Fruit fly (Drosophila melanogaster): ENCODE measurements around the gene Sptz.

Gene Sptz

dm6 chr3R:11430307-11430706 lies 8.4 kb downstream of the Sptz start:
- TF ChIP-seq Hr96 (GFP tag; optimal IDR thresholded peaks at IDR 0.05), result no peak
- no peak for TF ChIP-seq pad (GFP tag; optimal IDR thresholded peaks at IDR 0.05)
- TF ChIP-seq CG5204 (GFP tag; optimal IDR thresholded peaks at IDR 0.05), result no peak
- TF ChIP-seq toe (GFP tag; optimal IDR thresholded peaks at IDR 0.05), result no peak
- no peak for TF ChIP-seq CG33017 (tag; optimal IDR thresholded peaks at IDR 0.05)

DNA sequence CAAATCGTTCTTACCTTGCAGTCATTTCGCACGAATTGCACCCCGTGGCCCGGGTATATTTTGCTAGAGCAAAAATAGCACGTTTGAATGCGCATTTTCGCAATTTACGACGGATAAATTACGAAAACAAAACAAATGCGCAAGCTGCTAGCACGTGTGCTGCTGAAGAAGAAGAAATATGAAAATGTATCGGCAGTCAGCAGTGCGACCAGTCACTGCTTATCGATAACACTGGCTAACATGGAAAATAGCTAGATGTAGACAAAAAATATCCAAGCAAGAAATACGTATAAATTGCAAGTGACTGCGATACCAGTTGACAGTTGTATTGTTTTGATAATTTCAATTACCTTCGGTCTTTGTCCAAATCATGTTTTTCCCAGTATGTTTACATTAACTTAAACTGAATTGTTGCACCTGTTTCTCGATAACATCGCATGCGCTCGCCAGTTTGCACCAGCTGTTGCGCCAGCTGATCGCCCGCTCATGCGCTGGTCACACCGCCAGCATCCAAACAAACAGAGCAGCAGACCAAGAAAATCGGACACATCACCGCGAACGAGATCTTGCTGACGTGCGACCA lies 9.6 kb downstream of the Sptz start, which contains the start of the genes RpL24-like and CG5276:
Gene RpL24-like (minus strand): TSS at position 188 of the 583 bp plus-strand sequence.
Gene CG5276 (plus strand): TSS at position 344 of the 583 bp plus-strand sequence.
- TF ChIP-seq bab1 (GFP tag; optimal IDR thresholded peaks at IDR 0.05) (peak; percentile 36), Crg-1 (GFP tag; optimal IDR thresholded peaks at IDR 0.05) (no peak), CG11617 (GFP tag; optimal IDR thresholded peaks at IDR 0.05) (peak; percentile 69), Mnt (GFP tag; optimal IDR thresholded peaks at IDR 0.05) (peak; percentile 99), tj (GFP tag; optimal IDR thresholded peaks at IDR 0.05) (peak; percentile 11), CG12768 (GFP tag; optimal IDR thresholded peaks at IDR 0.05) (no peak)

- TF ChIP-seq CG7101 (tag; optimal IDR thresholded peaks at IDR 0.05), result peak; percentile 23
- TF ChIP-seq CG33017 (tag; optimal IDR thresholded peaks at IDR 0.05), result peak; percentile 11
- TF ChIP-seq toe (GFP tag; optimal IDR thresholded peaks at IDR 0.05), result no peak
- peak; percentile 18 for TF ChIP-seq bab1 (GFP tag; optimal IDR thresholded peaks at IDR 0.05)
- TF ChIP-seq Hr96 (GFP tag; optimal IDR thresholded peaks at IDR 0.05), result no peak
- TF ChIP-seq CG11617 (GFP tag; optimal IDR thresholded peaks at IDR 0.05), result peak; percentile 25
- no peak for TF ChIP-seq cnc (optimal IDR thresholded peaks at IDR 0.05)
- no peak for TF ChIP-seq CG7045 (GFP tag; optimal IDR thresholded peaks at IDR 0.05)
- TF ChIP-seq CG14711 (tag; optimal IDR thresholded peaks at IDR 0.05), result peak; percentile 41
- no peak for TF ChIP-seq Crg-1 (GFP tag; optimal IDR thresholded peaks at IDR 0.05)
- peak; percentile 6 for TF ChIP-seq Mnt (GFP tag; optimal IDR thresholded peaks at IDR 0.05)
- no peak for TF ChIP-seq CG5204 (GFP tag; optimal IDR thresholded peaks at IDR 0.05)
- no peak for TF ChIP-seq CG1620 (GFP tag; optimal IDR thresholded peaks at IDR 0.05)
- TF ChIP-seq Clk (GFP tag; optimal IDR thresholded peaks at IDR 0.05), result no peak
- TF ChIP-seq ovo (GFP tag; optimal IDR thresholded peaks at IDR 0.05), result peak; percentile 46
Observed at dm6 chr3R:11435537-11436234, 13.8 kb downstream of the Sptz start, which contains the start of the genes Exd2 and CG5281. Gene Exd2, minus strand, starts transcription at chr3R:11435703. Gene CG5281, plus strand, starts transcription at chr3R:11435850.

- TF ChIP-seq CG7045 (GFP tag; optimal IDR thresholded peaks at IDR 0.05) (no peak), Hr96 (GFP tag; optimal IDR thresholded peaks at IDR 0.05) (no peak), cnc (optimal IDR thresholded peaks at IDR 0.05) (no peak), toe (GFP tag; optimal IDR thresholded peaks at IDR 0.05) (no peak), pad (GFP tag; optimal IDR thresholded peaks at IDR 0.05) (no peak), ovo (GFP tag; optimal IDR thresholded peaks at IDR 0.05) (no peak), Mnt (GFP tag; optimal IDR thresholded peaks at IDR 0.05) (no peak), Crg-1 (GFP tag; optimal IDR thresholded peaks at IDR 0.05) (no peak), cic (GFP tag; optimal IDR thresholded peaks at IDR 0.05) (no peak)
Observed at dm6 chr3R:11437528-11437927, 15.6 kb downstream of the Sptz start, which contains the start of gene CG17230. Gene CG17230, plus strand, starts transcription at chr3R:11437785.

DNA sequence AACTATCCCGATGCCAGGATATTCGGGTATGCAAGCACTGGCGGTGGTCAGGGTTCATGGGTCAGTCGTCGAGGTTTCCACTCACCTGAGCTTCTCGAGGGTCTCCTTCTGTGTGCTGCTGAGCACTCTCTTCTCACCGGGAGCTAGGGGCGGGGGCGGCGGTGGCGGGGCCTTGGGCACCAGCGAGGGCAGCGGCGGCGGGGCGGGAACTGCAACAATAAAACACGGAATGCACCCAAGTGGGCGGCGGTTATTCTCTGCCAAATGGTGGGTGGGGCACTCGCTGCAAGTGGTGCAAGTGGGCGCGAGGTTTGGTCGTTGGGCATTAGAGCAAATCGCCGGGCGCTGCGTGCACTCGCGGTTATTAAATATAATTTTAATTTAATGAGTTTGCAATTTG lies 19.1 kb downstream of the Sptz start:
- TF ChIP-seq CG33017 (tag; optimal IDR thresholded peaks at IDR 0.05), result no peak
- no peak for TF ChIP-seq Clk (GFP tag; optimal IDR thresholded peaks at IDR 0.05)

DNA sequence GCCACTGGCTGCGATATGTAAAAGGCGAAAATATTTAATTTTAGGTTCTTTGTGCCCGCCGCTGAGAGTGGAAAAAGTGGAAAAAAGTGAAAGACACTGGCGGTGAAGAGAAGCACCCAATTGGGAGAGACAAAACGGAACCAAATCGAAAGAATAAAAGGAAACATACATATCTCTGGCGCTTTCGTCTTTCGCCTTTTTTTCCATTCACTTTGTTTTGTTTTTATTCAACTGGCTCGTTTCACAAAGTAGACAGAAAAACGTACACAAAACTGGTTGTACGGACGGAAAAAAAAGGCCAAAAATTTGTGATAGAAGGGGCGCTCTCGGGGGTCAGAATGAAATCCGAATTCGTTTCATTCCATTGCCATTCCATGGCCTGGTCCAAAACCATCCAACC lies 27.8 kb downstream of the Sptz start:
- TF ChIP-seq Crg-1 (GFP tag; optimal IDR thresholded peaks at IDR 0.05) (no peak), pad (GFP tag; optimal IDR thresholded peaks at IDR 0.05) (no peak), Mnt (GFP tag; optimal IDR thresholded peaks at IDR 0.05) (no peak), CG7045 (GFP tag; optimal IDR thresholded peaks at IDR 0.05) (no peak)

DNA sequence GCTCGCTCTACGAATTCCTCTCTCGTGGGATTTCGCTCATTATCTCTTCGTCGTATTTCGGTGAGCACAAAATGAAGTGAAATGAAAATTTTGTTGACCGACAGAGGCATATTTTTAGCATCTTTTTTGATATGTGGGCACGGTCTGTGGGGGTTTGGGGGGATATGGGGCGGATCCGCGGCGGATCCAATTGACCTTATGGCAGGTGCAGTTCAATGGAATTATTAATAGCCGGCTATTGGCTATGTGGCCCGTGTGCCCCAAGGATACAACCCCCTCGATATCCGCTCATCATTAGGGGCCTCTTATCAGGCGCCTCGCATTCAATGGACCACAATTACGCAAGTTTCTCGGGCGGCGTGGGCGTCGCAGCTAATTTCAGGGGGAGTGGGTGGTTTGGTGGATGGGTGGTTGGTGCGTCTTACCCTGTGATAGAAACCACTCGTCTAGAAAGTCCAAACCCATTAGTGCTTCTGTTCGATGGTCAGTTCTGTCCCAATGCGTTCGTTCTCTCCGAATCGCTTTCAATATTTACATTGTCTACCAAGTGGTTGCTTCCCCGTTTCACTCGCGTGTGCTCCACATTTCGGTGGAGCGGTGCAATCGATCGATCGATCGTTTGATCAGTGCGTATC lies 29.4 kb downstream of the Sptz start, which contains the start of gene sals:
Gene sals (minus strand): TSS at position 585 of the 635 bp plus-strand sequence.
- TF ChIP-seq toe (GFP tag; optimal IDR thresholded peaks at IDR 0.05), result no peak
- TF ChIP-seq CG12768 (GFP tag; optimal IDR thresholded peaks at IDR 0.05), result no peak
- TF ChIP-seq Hr96 (GFP tag; optimal IDR thresholded peaks at IDR 0.05), result no peak
- no peak for TF ChIP-seq cnc (optimal IDR thresholded peaks at IDR 0.05)
- TF ChIP-seq CG33017 (tag; optimal IDR thresholded peaks at IDR 0.05), result no peak
- no peak for TF ChIP-seq CG11617 (GFP tag; optimal IDR thresholded peaks at IDR 0.05)
- TF ChIP-seq CG7101 (tag; optimal IDR thresholded peaks at IDR 0.05), result no peak
- TF ChIP-seq cic (GFP tag; optimal IDR thresholded peaks at IDR 0.05), result no peak
- no peak for TF ChIP-seq CG1620 (GFP tag; optimal IDR thresholded peaks at IDR 0.05)
- TF ChIP-seq CG7045 (GFP tag; optimal IDR thresholded peaks at IDR 0.05), result no peak
- TF ChIP-seq tj (GFP tag; optimal IDR thresholded peaks at IDR 0.05), result no peak
- no peak for TF ChIP-seq pad (GFP tag; optimal IDR thresholded peaks at IDR 0.05)
- no peak for TF ChIP-seq Clk (GFP tag; optimal IDR thresholded peaks at IDR 0.05)
- no peak for TF ChIP-seq Crg-1 (GFP tag; optimal IDR thresholded peaks at IDR 0.05)
- no peak for TF ChIP-seq kay (GFP tag; ENCODE audit: borderline replicate concordance)
